Worm (Caenorhabditis elegans) whole organism, L4/young adult: Measurements from ENCODE around the gene rps-14.

ENCODE experiments used
- dao-5 ChIP-seq: sonication (generic microtip); optimal IDR thresholded peaks from 2 replicates; lab custom pipeline; 2016; ENCODE audit warnings: missing genotype, missing genetic modification characterization, moderate library complexity, missing compliant biosample characterization
- him-1 ChIP-seq: sonication (generic microtip); optimal IDR thresholded peaks from 2 replicates; lab custom pipeline; 2016; ENCODE audit warnings: missing genotype, missing genetic modification reagents, missing genetic modification characterization, missing compliant biosample characterization

ce11 chrIII:7221103-7221502 lies 41.7 kb upstream of the rps-14 start:
- TF ChIP-seq him-1, result no peak
- TF ChIP-seq dao-5 (tag; lab: Kevin White, UChicago), result no peak
